Worm (Caenorhabditis elegans): ENCODE measurements around the gene F09B12.5.

F09B12.5 gene

ce11 chrX:15089123-15089522, 4.6 kb downstream of the F09B12.5 start, which contains the start of gene flr-4:
flr-4 (plus strand) TSS chrX:15089397.
- no peak for TF ChIP-seq ama-1 (optimal IDR thresholded peaks at IDR 0.05)
- TF ChIP-seq efl-1 (optimal IDR thresholded peaks at IDR 0.05) = no peak
- no peak for TF ChIP-seq efl-1 (GFP tag; optimal IDR thresholded peaks at IDR 0.05 in 1 of 2)
- no peak for TF ChIP-seq unc-98 (GFP tag; IDR thresholded peaks at IDR 0.05)
- no peak for TF ChIP-seq alr-1 (tag; optimal IDR thresholded peaks at IDR 0.05; ENCODE audit: borderline replicate concordance)
- TF ChIP-seq elt-2 (tag; optimal IDR thresholded peaks at IDR 0.05) = peak; percentile 45
- TF ChIP-seq C16A3.4 (tag; optimal IDR thresholded peaks at IDR 0.05) = no peak
- TF ChIP-seq unc-130 (tag; optimal IDR thresholded peaks at IDR 0.05) = no peak
- no peak for TF ChIP-seq nhr-71 (tag; optimal IDR thresholded peaks at IDR 0.05)
- peak in 1 of 2 experiments; percentile 16 for TF ChIP-seq lin-35 (GFP tag; optimal IDR thresholded peaks at IDR 0.05)
- TF ChIP-seq unc-86 (tag; optimal IDR thresholded peaks at IDR 0.05) = no peak
- TF ChIP-seq mep-1 (tag; optimal IDR thresholded peaks at IDR 0.05) = no peak

ce11 chrX:15092775-15093386, 8.4 kb downstream of the F09B12.5 start:
- TF ChIP-seq snpc-4 (tag; optimal IDR thresholded peaks at IDR 0.05) (peak; percentile 74), efl-1 (optimal IDR thresholded peaks at IDR 0.05) (no peak), efl-1 (GFP tag; optimal IDR thresholded peaks at IDR 0.05 in 1 of 2) (peak in 1 of 2 experiments; percentile 87), pax-3 (tag; optimal IDR thresholded peaks at IDR 0.05) (no peak)

ce11 chrX:15094973-15095372, 10.5 kb downstream of the F09B12.5 start, which contains the start of gene F09B12.7:
F09B12.7 (minus strand) TSS chrX:15095073.
- no peak for TF ChIP-seq lin-13 (GFP tag; optimal IDR thresholded peaks at IDR 0.05)
- no peak for TF ChIP-seq zip-4 (GFP tag; optimal IDR thresholded peaks at IDR 0.05)
- TF ChIP-seq dpl-1 (GFP tag; optimal IDR thresholded peaks at IDR 0.05) = no peak
- no peak for TF ChIP-seq swsn-7 (tag; optimal IDR thresholded peaks at IDR 0.05)
- TF ChIP-seq hlh-4 (tag; optimal IDR thresholded peaks at IDR 0.05) = no peak
- TF ChIP-seq sup-37 (GFP tag; optimal IDR thresholded peaks at IDR 0.05) = no peak
- TF ChIP-seq C34B4.2 (tag; optimal IDR thresholded peaks at IDR 0.05) = no peak
- no peak for TF ChIP-seq lir-3 (tag; optimal IDR thresholded peaks at IDR 0.05; ENCODE audit: poor library complexity)

ce11 chrX:15096277-15096676, 11.8 kb downstream of the F09B12.5 start:
- no peak for TF ChIP-seq swsn-7 (tag; optimal IDR thresholded peaks at IDR 0.05)
- no peak for TF ChIP-seq nhr-237 (tag; optimal IDR thresholded peaks at IDR 0.05)
- no peak for TF ChIP-seq aha-1 (tag; optimal IDR thresholded peaks at IDR 0.05)
- no peak for TF ChIP-seq pqm-1 (tag; optimal IDR thresholded peaks at IDR 0.05)
- no peak for TF ChIP-seq hlh-17 (GFP tag; optimal IDR thresholded peaks at IDR 0.05; ENCODE audit: borderline replicate concordance)
- no peak for TF ChIP-seq grh-1 (GFP tag; IDR thresholded peaks at IDR 0.05)
- no peak for TF ChIP-seq ceh-90 (tag; optimal IDR thresholded peaks at IDR 0.05)
- no peak for TF ChIP-seq nhr-28 (tag; optimal IDR thresholded peaks at IDR 0.05)
- no peak for TF ChIP-seq mdl-1 (tag; optimal IDR thresholded peaks at IDR 0.05)
- no peak for TF ChIP-seq dpl-1 (GFP tag; optimal IDR thresholded peaks at IDR 0.05)
- TF ChIP-seq egl-27 (tag; optimal IDR thresholded peaks at IDR 0.05) = no peak
- no peak for TF ChIP-seq xbp-1 (tag; optimal IDR thresholded peaks at IDR 0.05)
- TF ChIP-seq pax-3 (tag; optimal IDR thresholded peaks at IDR 0.05) = no peak
- no peak for TF ChIP-seq egl-13 (tag; optimal IDR thresholded peaks at IDR 0.05)
- no peak for TF ChIP-seq mef-2 (tag; optimal IDR thresholded peaks at IDR 0.05)
- TF ChIP-seq nhr-85 (tag) = no peak
- no peak for TF ChIP-seq blmp-1 (tag; optimal IDR thresholded peaks at IDR 0.05)
- no peak for TF ChIP-seq aly-2 (tag; optimal IDR thresholded peaks at IDR 0.05)
